Fruit fly (Drosophila melanogaster) whole organism, wandering third instar larva: ENCODE measurements around the gene CG10343.

Experiments used
- Dfd ChIP-seq: fragments of >200 bp; optimal IDR thresholded peaks from 2 replicates; lab custom pipeline; 2017; ENCODE audit warnings: missing biosample characterization, missing genetic modification characterization
- OdsH ChIP-seq: fragments of 200-800 bp; sonication (Bioruptor generic); optimal IDR thresholded peaks from 2 replicates; lab custom pipeline; 2016; ENCODE audit warnings: missing biosample characterization, mild to moderate bottlenecking, missing genetic modification characterization
- ey ChIP-seq: fragments of 200-800 bp; sonication (Bioruptor generic); optimal IDR thresholded peaks from 2 replicates; lab custom pipeline; 2016; ENCODE audit warnings: missing biosample characterization, missing genetic modification characterization
- h ChIP-seq: fragments of 200-800 bp; sonication (Bioruptor generic); optimal IDR thresholded peaks from 3 replicates; lab custom pipeline; 2016; ENCODE audit warnings: missing biosample characterization, mild to moderate bottlenecking, missing genetic modification characterization
- psq ChIP-seq: fragments of 200-800 bp; sonication (Bioruptor generic); optimal IDR thresholded peaks from 3 replicates; lab custom pipeline; 2017; ENCODE audit warnings: missing biosample characterization, mild to moderate bottlenecking, missing genetic modification characterization, moderate library complexity

- TF ChIP-seq Dfd (GFP tag; lab: Kevin White, UChicago), result no peak
- no peak for TF ChIP-seq psq (GFP tag; lab: Kevin White, UChicago)
- TF ChIP-seq h, result no peak
- TF ChIP-seq ey (GFP tag; lab: Kevin White, UChicago), result no peak
- no peak for TF ChIP-seq OdsH
Measured at dm6 chr2L:18743896-18744295, 40.6 kb downstream of the CG10343 start.
